Worm (Caenorhabditis elegans) whole organism, early embryonic: ENCODE results near the gene rgl-1.

Source experiments
- B0310.2 ChIP-seq: sonication (generic microtip); optimal IDR thresholded peaks from 2 replicates; lab custom pipeline; 2016; ENCODE audit warnings: mild to moderate bottlenecking, missing genetic modification characterization, missing compliant biosample characterization
- F13C5.2 ChIP-seq: sonication (generic microtip); optimal IDR thresholded peaks from 2 replicates; lab custom pipeline; 2017; ENCODE audit warnings: mild to moderate bottlenecking, missing genetic modification characterization, inconsistent platforms, missing compliant biosample characterization
- ama-1 ChIP-seq: fragments of 150-350 bp; optimal IDR thresholded peaks from 2 replicates; lab custom pipeline; 2014
- ceh-13 ChIP-seq: fragments of 200-800 bp; sonication (Bioruptor generic); optimal IDR thresholded peaks from 2 replicates; lab custom pipeline; 2018; ENCODE audit warnings: mild to moderate bottlenecking, missing genetic modification characterization, missing compliant biosample characterization
- ceh-36 ChIP-seq: sonication (generic microtip); optimal IDR thresholded peaks from 2 replicates; lab custom pipeline; 2016; ENCODE audit warnings: missing genetic modification characterization, inconsistent platforms, missing compliant biosample characterization
- flt-1 ChIP-seq: fragments of 200-800 bp; sonication (Bioruptor generic); IDR thresholded peaks from 2 replicates; pipeline ENCODE4 v1.3.6; 2022; ENCODE audit warnings: missing genetic modification characterization, missing compliant biosample characterization
- hmbx-1 ChIP-seq: sonication (generic microtip); optimal IDR thresholded peaks from 2 replicates; lab custom pipeline; 2016; ENCODE audit warnings: mild to moderate bottlenecking, missing genetic modification characterization, missing compliant biosample characterization
- hmg-4 ChIP-seq: fragments of 200-800 bp; sonication (Bioruptor generic); optimal IDR thresholded peaks from 2 replicates; lab custom pipeline; 2018; ENCODE audit warnings: mild to moderate bottlenecking, missing genetic modification characterization, missing compliant biosample characterization
- sea-1 ChIP-seq: fragments of 200-800 bp; sonication (Bioruptor generic); conservative IDR thresholded peaks from 2 replicates; pipeline ENCODE4 v1.3.6; 2022; ENCODE audit warnings: missing genetic modification characterization, missing compliant biosample characterization
- tbx-11 ChIP-seq: fragments of 200-800 bp; sonication (Bioruptor generic); IDR thresholded peaks from 2 replicates; pipeline ENCODE4 v1.3.6; 2022; ENCODE audit warnings: missing genetic modification characterization, missing compliant biosample characterization
- tbx-37 ChIP-seq: fragments of 200-800 bp; sonication (Bioruptor generic); conservative IDR thresholded peaks from 2 replicates; pipeline ENCODE4 v1.3.6; 2022; ENCODE audit warnings: missing genetic modification reagents, missing genetic modification characterization, missing compliant biosample characterization
- tra-4 ChIP-seq: sonication (generic microtip); optimal IDR thresholded peaks from 2 replicates; lab custom pipeline; 2017; ENCODE audit warnings: missing genetic modification characterization, missing compliant biosample characterization

DNA sequence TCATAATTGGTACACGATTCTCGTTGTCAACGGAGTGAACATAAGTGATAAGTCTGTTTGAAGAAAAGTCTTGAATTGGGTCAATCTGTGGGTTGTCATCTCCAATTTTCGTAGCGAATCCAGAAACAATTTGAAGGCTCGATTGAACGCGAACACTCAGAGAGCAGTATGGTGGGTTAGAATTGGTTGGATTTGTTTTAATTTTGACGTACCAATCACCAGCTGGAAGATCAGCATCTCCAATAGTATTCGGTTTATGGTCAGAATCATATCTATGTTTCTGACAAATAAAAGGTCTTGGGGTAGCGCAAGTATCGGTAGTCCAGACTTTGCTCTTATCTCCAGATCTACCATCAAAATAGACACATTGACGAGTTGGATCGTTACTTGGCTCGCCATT, 10.4 kb upstream of the rgl-1 start:
- TF ChIP-seq ceh-36 (no peak), flt-1 (GFP tag; lab: Robert Waterston, UW) (no peak), tra-4 (tag; lab: Kevin White, UChicago) (no peak), sea-1 (GFP tag; lab: Robert Waterston, UW) (no peak), B0310.2 (no peak), hmg-4 (GFP tag; lab: Kevin White, UChicago) (no peak), ceh-13 (GFP tag; lab: Kevin White, UChicago) (no peak), ama-1 (lab: Kevin White, UChicago) (no peak), F13C5.2 (tag; lab: Kevin White, UChicago) (no peak), tbx-37 (no peak), tbx-11 (GFP tag; lab: Robert Waterston, UW) (no peak), hmbx-1 (tag; lab: Kevin White, UChicago) (no peak)
